7 worm cellular contexts compared by ENCODE assay signal in the genomic region with DNA sequence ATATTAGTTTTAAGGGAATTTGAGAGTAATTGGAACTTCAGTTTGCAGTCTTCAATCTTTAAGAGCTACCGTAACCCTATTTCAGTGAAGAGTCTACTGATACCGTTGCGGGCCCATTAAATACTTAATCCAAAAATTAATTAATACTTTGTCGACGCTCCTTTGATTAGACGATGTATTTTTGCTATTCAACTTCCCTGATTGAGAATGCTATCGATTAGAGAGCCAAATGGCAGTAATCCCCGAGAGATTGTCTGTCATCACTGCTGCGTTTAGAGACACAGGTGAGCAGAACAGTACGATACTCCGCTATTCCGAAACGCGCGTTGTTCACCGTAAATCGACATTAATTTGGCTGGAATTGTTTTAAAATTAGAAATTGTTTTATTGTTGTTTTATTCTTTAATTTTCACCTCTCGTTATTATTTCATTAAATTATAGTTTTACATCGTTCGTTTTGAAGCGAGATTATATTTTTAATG.
A peak's percentile ranks its signal among the peaks of the same experiment; 100 is the strongest.
TF ChIP-seq lines count a peak whose summit lies in the region.

Gene rfl-1 (plus strand): TSS at position 51 of the 482 bp plus-strand sequence.

TF ChIP-seq in whole organism, L1 larva, 84 proteins besides CTCF, POLR2A, EP300 and RAD21 (continues in another document):
- TF ChIP-seq ceh-82 (tag; optimal IDR thresholded peaks at IDR 0.05; lab: Kevin White, UChicago) (peak in 2 of 3 experiments; percentile 25 to 62), egl-13 (tag; optimal IDR thresholded peaks at IDR 0.05; lab: Kevin White, UChicago) (no peak), zag-1 (tag; optimal IDR thresholded peaks at IDR 0.05; lab: Kevin White, UChicago) (no peak), nhr-47 (tag; optimal IDR thresholded peaks at IDR 0.05; lab: Kevin White, UChicago) (peak; percentile 66), fkh-10 (GFP tag; optimal IDR thresholded peaks at IDR 0.05; lab: Kevin White, UChicago) (peak; percentile 22), xbp-1 (tag; optimal IDR thresholded peaks at IDR 0.05; lab: Kevin White, UChicago) (peak; percentile 52), ceh-63 (GFP tag; optimal IDR thresholded peaks at IDR 0.05; lab: Kevin White, UChicago) (no peak), mab-9 (GFP tag; IDR thresholded peaks at IDR 0.05; lab: Robert Waterston, UW) (no peak), lsy-2 (tag; optimal IDR thresholded peaks at IDR 0.05; lab: Kevin White, UChicago) (peak; percentile 73 to 89), ceh-90 (tag; optimal IDR thresholded peaks at IDR 0.05; lab: Kevin White, UChicago) (no peak), dpl-1 (GFP tag; optimal IDR thresholded peaks at IDR 0.05; lab: Kevin White, UChicago) (peak; percentile 58 to 73 (median 70)), mef-2 (tag; optimal IDR thresholded peaks at IDR 0.05; lab: Kevin White, UChicago) (no peak)

TF ChIP-seq in whole organism, L2 larva, 48 proteins besides CTCF, POLR2A, EP300 and RAD21 (continues in another document):
- TF ChIP-seq nhr-129 (tag; optimal IDR thresholded peaks at IDR 0.05; lab: Kevin White, UChicago), result peak; percentile 59
- no peak for TF ChIP-seq nhr-12 (tag; optimal IDR thresholded peaks at IDR 0.05; lab: Kevin White, UChicago)
- TF ChIP-seq unc-55 (GFP tag; optimal IDR thresholded peaks at IDR 0.05; lab: Kevin White, UChicago), result peak; percentile 79
- no peak for TF ChIP-seq ZK546.5 (tag; optimal IDR thresholded peaks at IDR 0.05; lab: Kevin White, UChicago)
- no peak for TF ChIP-seq ama-1 (optimal IDR thresholded peaks at IDR 0.05; lab: Kevin White, UChicago)
- peak; percentile 6 for TF ChIP-seq sma-9 (GFP tag; optimal IDR thresholded peaks at IDR 0.05; lab: Kevin White, UChicago)
- TF ChIP-seq sma-9 (tag; optimal IDR thresholded peaks at IDR 0.05; lab: Kevin White, UChicago), result no peak
- TF ChIP-seq nhr-10 (tag; optimal IDR thresholded peaks at IDR 0.05; lab: Kevin White, UChicago), result no peak
- peak; percentile 8 for TF ChIP-seq ztf-4 (tag; optimal IDR thresholded peaks at IDR 0.05; lab: Kevin White, UChicago)
- TF ChIP-seq nhr-23 (tag; optimal IDR thresholded peaks at IDR 0.05; lab: Kevin White, UChicago), result no peak
- TF ChIP-seq aly-2 (tag; optimal IDR thresholded peaks at IDR 0.05; lab: Kevin White, UChicago), result no peak
- peak; percentile 49 for TF ChIP-seq crh-2 (tag; optimal IDR thresholded peaks at IDR 0.05; lab: Kevin White, UChicago)
- peak; percentile 69 for TF ChIP-seq C34F6.9 (tag; optimal IDR thresholded peaks at IDR 0.05; lab: Kevin White, UChicago)

TF ChIP-seq in whole organism, L3 larva, 47 proteins besides CTCF, POLR2A, EP300 and RAD21 (continues in another document):
- no peak for TF ChIP-seq nhr-23 (tag; optimal IDR thresholded peaks at IDR 0.05; lab: Kevin White, UChicago)
- TF ChIP-seq zag-1 (tag; optimal IDR thresholded peaks at IDR 0.05; lab: Kevin White, UChicago), result no peak
- TF ChIP-seq lin-15B (tag; optimal IDR thresholded peaks at IDR 0.05; lab: Kevin White, UChicago), result peak; percentile 80
- TF ChIP-seq nfya-1 (tag; optimal IDR thresholded peaks at IDR 0.05; lab: Kevin White, UChicago; ENCODE audit: insufficient read depth), result peak; percentile 68
- peak; percentile 78 for TF ChIP-seq pha-4 (tag; optimal IDR thresholded peaks at IDR 0.05; lab: Kevin White, UChicago)
- peak; percentile 66 for TF ChIP-seq egl-5 (tag; optimal IDR thresholded peaks at IDR 0.05; lab: Kevin White, UChicago)
- no peak for TF ChIP-seq nhr-67 (tag; optimal IDR thresholded peaks at IDR 0.05; lab: Kevin White, UChicago)
- TF ChIP-seq ceh-9 (tag; optimal IDR thresholded peaks at IDR 0.05; lab: Kevin White, UChicago), result no peak
- peak; percentile 28 for TF ChIP-seq hmg-11 (tag; optimal IDR thresholded peaks at IDR 0.05; lab: Kevin White, UChicago)
- no peak for TF ChIP-seq nhr-43 (tag; optimal IDR thresholded peaks at IDR 0.05; lab: Kevin White, UChicago; ENCODE audit: poor library complexity, severe bottlenecking)
- no peak for TF ChIP-seq elt-3 (tag; optimal IDR thresholded peaks at IDR 0.05; lab: Kevin White, UChicago)
- TF ChIP-seq nhr-76 (tag; optimal IDR thresholded peaks at IDR 0.05; lab: Kevin White, UChicago), result no peak
- no peak for TF ChIP-seq fos-1 (tag; optimal IDR thresholded peaks at IDR 0.05; lab: Kevin White, UChicago)

TF ChIP-seq in whole organism, L4 larva, 104 proteins besides CTCF, POLR2A, EP300 and RAD21 (continues in another document):
- no peak for TF ChIP-seq dmd-9 (GFP tag; IDR thresholded peaks at IDR 0.05; lab: Robert Waterston, UW)
- TF ChIP-seq dpl-1 (GFP tag; optimal IDR thresholded peaks at IDR 0.05; lab: Kevin White, UChicago), result peak; percentile 67
- TF ChIP-seq Y48G9A.11 (GFP tag; IDR thresholded peaks at IDR 0.05; lab: Robert Waterston, UW), result peak; percentile 98
- no peak for TF ChIP-seq egl-27 (tag; optimal IDR thresholded peaks at IDR 0.05; lab: Kevin White, UChicago)
- TF ChIP-seq R02D3.7 (tag; optimal IDR thresholded peaks at IDR 0.05; lab: Kevin White, UChicago), result peak; percentile 67
- TF ChIP-seq lin-29 (GFP tag; IDR thresholded peaks at IDR 0.05; lab: Robert Waterston, UW), result no peak
- peak; percentile 97 for TF ChIP-seq T20F7.1 (GFP tag; optimal IDR thresholded peaks at IDR 0.05; lab: Kevin White, UChicago)
- TF ChIP-seq hlh-11 (tag; optimal IDR thresholded peaks at IDR 0.05; lab: Kevin White, UChicago), result peak; percentile 2
- TF ChIP-seq dve-1 (tag; optimal IDR thresholded peaks at IDR 0.05; lab: Kevin White, UChicago; ENCODE audit: insufficient read depth), result peak; percentile 40
- TF ChIP-seq daf-12 (tag; optimal IDR thresholded peaks at IDR 0.05; lab: Kevin White, UChicago), result no peak
- no peak for TF ChIP-seq unc-130 (GFP tag; optimal IDR thresholded peaks at IDR 0.05; lab: Kevin White, UChicago)
- TF ChIP-seq vab-7 (GFP tag; IDR thresholded peaks at IDR 0.05; lab: Robert Waterston, UW), result no peak
- TF ChIP-seq ceh-62 (tag; optimal IDR thresholded peaks at IDR 0.05; lab: Kevin White, UChicago), result no peak

TF ChIP-seq in whole organism, late embryonic, 69 proteins besides CTCF, POLR2A, EP300 and RAD21 (continues in another document):
- peak; percentile 85 for TF ChIP-seq unc-42 (tag; optimal IDR thresholded peaks at IDR 0.05; lab: Kevin White, UChicago)
- TF ChIP-seq hlh-6 (tag; optimal IDR thresholded peaks at IDR 0.05; lab: Kevin White, UChicago), result no peak
- TF ChIP-seq dmd-4 (tag; optimal IDR thresholded peaks at IDR 0.05; lab: Kevin White, UChicago; ENCODE audit: borderline replicate concordance), result no peak
- no peak for TF ChIP-seq tbx-2 (tag; optimal IDR thresholded peaks at IDR 0.05; lab: Kevin White, UChicago)
- TF ChIP-seq fax-1 (tag; optimal IDR thresholded peaks at IDR 0.05; lab: Kevin White, UChicago), result no peak
- no peak for TF ChIP-seq elt-2 (tag; optimal IDR thresholded peaks at IDR 0.05; lab: Kevin White, UChicago)
- no peak for TF ChIP-seq T23F11.4 (GFP tag; optimal IDR thresholded peaks at IDR 0.05; lab: Kevin White, UChicago)
- no peak for TF ChIP-seq pha-2 (tag; optimal IDR thresholded peaks at IDR 0.05; lab: Kevin White, UChicago)
- no peak for TF ChIP-seq unc-3 (GFP tag; conservative IDR thresholded peaks at IDR 0.05; lab: Robert Waterston, UW)
- no peak for TF ChIP-seq unc-3 (tag; optimal IDR thresholded peaks at IDR 0.05; lab: Kevin White, UChicago)
- TF ChIP-seq ceh-48 (tag; optimal IDR thresholded peaks at IDR 0.05; lab: Kevin White, UChicago), result peak; percentile 6
- peak; percentile 37 for TF ChIP-seq nfya-1 (tag; optimal IDR thresholded peaks at IDR 0.05; lab: Kevin White, UChicago)
- TF ChIP-seq nhr-11 (tag; optimal IDR thresholded peaks at IDR 0.05; lab: Kevin White, UChicago), result no peak
- TF ChIP-seq pqm-1 (tag; optimal IDR thresholded peaks at IDR 0.05; lab: Kevin White, UChicago), result no peak

TF ChIP-seq in whole organism, mixed stage, embryonic, 35 proteins besides CTCF, POLR2A, EP300 and RAD21:
- peak; percentile 70 for TF ChIP-seq lsy-2 (tag; optimal IDR thresholded peaks at IDR 0.05; lab: Kevin White, UChicago)
- peak; percentile 26 for TF ChIP-seq ceh-39 (tag; optimal IDR thresholded peaks at IDR 0.05; lab: Kevin White, UChicago)
- TF ChIP-seq pha-4 (tag; optimal IDR thresholded peaks at IDR 0.05; lab: Kevin White, UChicago), result peak; percentile 11
- peak; percentile 24 for TF ChIP-seq hlh-1 (tag; optimal IDR thresholded peaks at IDR 0.05; lab: Kevin White, UChicago)
- no peak for TF ChIP-seq ztf-11 (tag; optimal IDR thresholded peaks at IDR 0.05; lab: Kevin White, UChicago)
- peak; percentile 81 for TF ChIP-seq ces-1 (GFP tag; optimal IDR thresholded peaks at IDR 0.05; lab: Kevin White, UChicago)
- no peak for TF ChIP-seq drap-1 (GFP tag; optimal IDR thresholded peaks at IDR 0.05; lab: Kevin White, UChicago)

TF ChIP-seq in whole organism, young adult, 124 proteins besides CTCF, POLR2A, EP300 and RAD21 (continues in another document):
- TF ChIP-seq him-1 (tag; optimal IDR thresholded peaks at IDR 0.05; lab: Kevin White, UChicago) (peak; percentile 25), snpc-3.4 (tag; optimal IDR thresholded peaks at IDR 0.05; lab: Kevin White, UChicago) (peak; percentile 20), F10E7.11 (tag; optimal IDR thresholded peaks at IDR 0.05; lab: Kevin White, UChicago) (no peak), ztf-22 (GFP tag; optimal IDR thresholded peaks at IDR 0.05; lab: Kevin White, UChicago) (no peak), zfh-2 (GFP tag; conservative IDR thresholded peaks at IDR 0.05; lab: Robert Waterston, UW) (no peak), F23B12.7 (tag; optimal IDR thresholded peaks at IDR 0.05; lab: Kevin White, UChicago; ENCODE audit: insufficient read depth) (peak; percentile 19), hmg-1.2 (GFP tag; IDR thresholded peaks at IDR 0.05; lab: Robert Waterston, UW) (peak; percentile 99), madf-10 (tag; optimal IDR thresholded peaks at IDR 0.05; lab: Kevin White, UChicago) (no peak), snpc-4 (GFP tag; optimal IDR thresholded peaks at IDR 0.05; lab: Kevin White, UChicago) (no peak), snpc-4 (tag; optimal IDR thresholded peaks at IDR 0.05; lab: Kevin White, UChicago) (no peak), lir-1 (GFP tag; conservative IDR thresholded peaks at IDR 0.05; lab: Robert Waterston, UW) (no peak), mel-28 (tag; optimal IDR thresholded peaks at IDR 0.05; lab: Kevin White, UChicago; ENCODE audit: borderline replicate concordance) (no peak), mcd-1 (GFP tag; IDR thresholded peaks at IDR 0.05; lab: Robert Waterston, UW) (0 out of 2 replicates have a peak, but pooled peaks have one; percentile 26), tbp1 (GFP tag; optimal IDR thresholded peaks at IDR 0.05; lab: Kevin White, UChicago) (no peak), hsf-1 (GFP tag; IDR thresholded peaks at IDR 0.05; lab: Robert Waterston, UW) (no peak), F55B11.4 (tag; optimal IDR thresholded peaks at IDR 0.05; lab: Kevin White, UChicago; ENCODE audit: borderline replicate concordance, insufficient read depth) (no peak), egl-44 (GFP tag; IDR thresholded peaks at IDR 0.05; lab: Robert Waterston, UW) (no peak), attf-5 (GFP tag; optimal IDR thresholded peaks at IDR 0.05; lab: Kevin White, UChicago) (peak; percentile 19), attf-3 (GFP tag; conservative IDR thresholded peaks at IDR 0.05; lab: Robert Waterston, UW) (peak; percentile 97), lsl-1 (GFP tag; optimal IDR thresholded peaks at IDR 0.05; lab: Kevin White, UChicago) (peak; percentile 12), die-1 (tag; optimal IDR thresholded peaks at IDR 0.05; lab: Kevin White, UChicago) (no peak), mxl-1 (tag; optimal IDR thresholded peaks at IDR 0.05; lab: Kevin White, UChicago) (no peak)
